Fruit fly (Drosophila melanogaster): ENCODE measurements around the gene Cont.

- TF ChIP-seq lz (GFP tag; optimal IDR thresholded peaks at IDR 0.05) (no peak), CG7368 (GFP tag; optimal IDR thresholded peaks at IDR 0.05) (no peak), CG6808 (GFP tag; optimal IDR thresholded peaks at IDR 0.05) (no peak), CG3032 (tag; optimal IDR thresholded peaks at IDR 0.05) (no peak), CG15336 (GFP tag; IDR thresholded peaks at IDR 0.05) (no peak)
Measured at dm6 chr3R:4400497-4400833, 19.4 kb downstream of the Cont start, which contains the start of gene CG14647.

Measured in whole organism, prepupa.